Worm (Caenorhabditis elegans): ENCODE measurements around the gene C27A7.8.

Gene C27A7.8

ce11 chrV:12162906-12163305, 9.9 kb downstream of the C27A7.8 start, which contains the start of gene srj-4:
srj-4 (plus strand) TSS chrV:12163206.
- TF ChIP-seq mab-5 (tag; optimal IDR thresholded peaks at IDR 0.05) (no peak), snpc-4 (tag; optimal IDR thresholded peaks at IDR 0.05) (no peak), lin-13 (tag; optimal IDR thresholded peaks at IDR 0.05) (no peak), unc-39 (tag; optimal IDR thresholded peaks at IDR 0.05) (no peak), ces-1 (GFP tag; optimal IDR thresholded peaks at IDR 0.05) (no peak), pha-4 (tag; optimal IDR thresholded peaks at IDR 0.05) (no peak), drap-1 (GFP tag; optimal IDR thresholded peaks at IDR 0.05) (no peak), ceh-39 (tag; optimal IDR thresholded peaks at IDR 0.05) (no peak), flh-1 (GFP tag; optimal IDR thresholded peaks at IDR 0.05) (no peak), hlh-1 (tag; optimal IDR thresholded peaks at IDR 0.05) (no peak), elt-3 (tag; optimal IDR thresholded peaks at IDR 0.05) (no peak), nhr-237 (tag; optimal IDR thresholded peaks at IDR 0.05) (no peak), elt-1 (tag; optimal IDR thresholded peaks at IDR 0.05; ENCODE audit: borderline replicate concordance, insufficient read depth) (no peak), lsy-2 (tag; optimal IDR thresholded peaks at IDR 0.05) (no peak)

ce11 chrV:12167031-12167430, 14.1 kb downstream of the C27A7.8 start:
- TF ChIP-seq drap-1 (GFP tag; optimal IDR thresholded peaks at IDR 0.05), result no peak
- no peak for TF ChIP-seq elt-3 (tag; optimal IDR thresholded peaks at IDR 0.05)
- no peak for TF ChIP-seq ceh-39 (tag; optimal IDR thresholded peaks at IDR 0.05)
- no peak for TF ChIP-seq nhr-28 (tag; optimal IDR thresholded peaks at IDR 0.05)
- TF ChIP-seq nhr-237 (tag; optimal IDR thresholded peaks at IDR 0.05), result no peak
- no peak for TF ChIP-seq sem-2 (GFP tag; optimal IDR thresholded peaks at IDR 0.05)
- no peak for TF ChIP-seq ham-2 (GFP tag; optimal IDR thresholded peaks at IDR 0.05)
- no peak for TF ChIP-seq unc-62 (GFP tag; optimal IDR thresholded peaks at IDR 0.05)
- no peak for TF ChIP-seq flh-1 (GFP tag; optimal IDR thresholded peaks at IDR 0.05)
- TF ChIP-seq nhr-2 (tag; optimal IDR thresholded peaks at IDR 0.05), result no peak

- TF ChIP-seq ceh-43 (GFP tag; optimal IDR thresholded peaks at IDR 0.05) (no peak), sem-2 (GFP tag; optimal IDR thresholded peaks at IDR 0.05) (no peak), ham-2 (GFP tag; optimal IDR thresholded peaks at IDR 0.05) (no peak), lin-13 (tag; optimal IDR thresholded peaks at IDR 0.05) (no peak), nhr-76 (tag; optimal IDR thresholded peaks at IDR 0.05) (no peak), mep-1 (tag; optimal IDR thresholded peaks at IDR 0.05) (no peak), unc-120 (tag; optimal IDR thresholded peaks at IDR 0.05; ENCODE audit: poor library complexity, severe bottlenecking) (no peak), unc-39 (tag; optimal IDR thresholded peaks at IDR 0.05) (no peak), bed-3 (GFP tag; optimal IDR thresholded peaks at IDR 0.05) (no peak), elt-1 (tag; optimal IDR thresholded peaks at IDR 0.05; ENCODE audit: borderline replicate concordance, insufficient read depth) (no peak), ceh-39 (tag; optimal IDR thresholded peaks at IDR 0.05) (no peak), ces-1 (GFP tag; optimal IDR thresholded peaks at IDR 0.05) (no peak), M03D4.4 (tag; optimal IDR thresholded peaks at IDR 0.05) (no peak), drap-1 (GFP tag; optimal IDR thresholded peaks at IDR 0.05) (no peak), tbx-8 (GFP tag; optimal IDR thresholded peaks at IDR 0.05) (no peak), nhr-12 (tag; optimal IDR thresholded peaks at IDR 0.05) (no peak), lin-32 (GFP tag; optimal IDR thresholded peaks at IDR 0.05) (no peak), ztf-11 (tag; optimal IDR thresholded peaks at IDR 0.05) (no peak), hlh-1 (tag; optimal IDR thresholded peaks at IDR 0.05) (no peak), pha-4 (tag; optimal IDR thresholded peaks at IDR 0.05) (no peak)
Measured at ce11 chrV:12167653-12168052, 14.7 kb downstream of the C27A7.8 start, which contains the start of gene col-37. col-37 (minus strand) TSS chrV:12167753.

ce11 chrV:12170114-12170513, 17.2 kb downstream of the C27A7.8 start, which contains the start of gene ZK863.1:
ZK863.1 (minus strand) TSS chrV:12170214.
- no peak for TF ChIP-seq snpc-4 (tag; optimal IDR thresholded peaks at IDR 0.05)
- no peak for TF ChIP-seq zip-8 (tag; optimal IDR thresholded peaks at IDR 0.05)
- TF ChIP-seq elt-1 (tag; optimal IDR thresholded peaks at IDR 0.05; ENCODE audit: borderline replicate concordance, insufficient read depth), result no peak
- TF ChIP-seq bed-3 (GFP tag; optimal IDR thresholded peaks at IDR 0.05), result no peak
- TF ChIP-seq pha-4 (tag; optimal IDR thresholded peaks at IDR 0.05), result no peak
- no peak for TF ChIP-seq unc-39 (tag; optimal IDR thresholded peaks at IDR 0.05)
- no peak for TF ChIP-seq tbx-8 (GFP tag; optimal IDR thresholded peaks at IDR 0.05)
- TF ChIP-seq nhr-237 (tag; optimal IDR thresholded peaks at IDR 0.05), result no peak
- no peak for TF ChIP-seq ceh-43 (GFP tag; optimal IDR thresholded peaks at IDR 0.05)

- TF ChIP-seq lin-32 (GFP tag; optimal IDR thresholded peaks at IDR 0.05), result no peak
- no peak for TF ChIP-seq nhr-237 (tag; optimal IDR thresholded peaks at IDR 0.05)
- no peak for TF ChIP-seq mab-5 (tag; optimal IDR thresholded peaks at IDR 0.05)
Measured at ce11 chrV:12179338-12179737, 26.4 kb downstream of the C27A7.8 start, which contains the start of gene clec-224. clec-224 (minus strand) TSS chrV:12179438.

Measured in whole organism, mixed stage, embryonic.